Worm (Caenorhabditis elegans) whole organism, midembryonic: Measurements from ENCODE around the gene oac-7.

Experiments used
- T22C8.4 ChIP-seq: fragments of 200-800 bp; sonication (Bioruptor generic); IDR thresholded peaks from 2 replicates; pipeline ENCODE4 v1.3.6; 2022; ENCODE audit warnings: missing genetic modification characterization, missing compliant biosample characterization
- cog-1 ChIP-seq: sonication (generic microtip); optimal IDR thresholded peaks from 2 replicates; lab custom pipeline; 2016; ENCODE audit warnings: missing genetic modification characterization, missing compliant biosample characterization
- flt-1 ChIP-seq: fragments of 200-800 bp; sonication (Bioruptor generic); IDR thresholded peaks from 2 replicates; pipeline ENCODE4 v1.3.6; 2022; ENCODE audit warnings: missing genetic modification characterization, missing compliant biosample characterization
- klf-2 ChIP-seq: fragments of 200-800 bp; sonication (Bioruptor generic); conservative IDR thresholded peaks from 2 replicates; pipeline ENCODE4 v1.3.6; 2022; ENCODE audit warnings: missing genetic modification reagents, missing genetic modification characterization, missing compliant biosample characterization
- med-1 ChIP-seq: sonication (generic microtip); optimal IDR thresholded peaks from 2 replicates; lab custom pipeline; 2017; ENCODE audit warnings: missing genetic modification characterization, mild to moderate bottlenecking, missing compliant biosample characterization, antibody characterized with exemption, missing genetic modification reagents; ENCODE audit not compliant: insufficient read depth
- ztf-23 ChIP-seq: fragments of 200-800 bp; sonication (Bioruptor generic); IDR thresholded peaks from 2 replicates; pipeline ENCODE4 v1.3.6; 2022; ENCODE audit warnings: missing genetic modification reagents, missing genetic modification characterization, missing compliant biosample characterization
- ztf-29 ChIP-seq: fragments of 200-800 bp; sonication (Bioruptor generic); IDR thresholded peaks from 2 replicates; pipeline ENCODE4 v1.3.6; 2022; ENCODE audit warnings: missing genetic modification reagents, missing genetic modification characterization, missing compliant biosample characterization

DNA sequence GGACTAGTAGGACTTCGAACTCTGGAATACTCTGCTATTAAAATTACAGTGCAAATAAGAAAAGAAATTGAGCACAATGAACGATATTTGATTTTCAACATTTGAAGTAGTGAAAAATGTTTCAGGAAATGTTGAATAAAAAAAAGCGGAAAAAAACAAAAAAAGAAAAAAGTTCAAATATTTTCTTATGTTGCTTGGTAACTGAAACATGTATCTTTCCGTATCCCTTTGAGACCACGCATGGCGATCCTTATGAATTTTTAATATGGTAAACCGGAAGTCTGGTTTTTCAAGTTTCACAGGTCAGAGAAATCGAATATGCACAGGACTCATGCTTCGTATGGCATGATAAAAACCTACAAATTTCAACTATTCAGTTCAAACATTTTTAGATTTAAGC, 22.0 kb upstream of the oac-7 start, which contains the start of gene F28G4.3:
- TF ChIP-seq cog-1 (tag; lab: Kevin White, UChicago) = no peak
- TF ChIP-seq klf-2 (GFP tag; lab: Robert Waterston, UW) = no peak
- TF ChIP-seq ztf-23 = no peak
- TF ChIP-seq flt-1 = no peak
- no peak for TF ChIP-seq T22C8.4 (GFP tag; lab: Robert Waterston, UW)
- no peak for TF ChIP-seq med-1 (GFP tag; lab: Kevin White, UChicago)
- TF ChIP-seq ztf-29 (GFP tag; lab: Robert Waterston, UW) = no peak
